Worm (Caenorhabditis elegans): ENCODE measurements around the gene W03F9.11.

DNA sequence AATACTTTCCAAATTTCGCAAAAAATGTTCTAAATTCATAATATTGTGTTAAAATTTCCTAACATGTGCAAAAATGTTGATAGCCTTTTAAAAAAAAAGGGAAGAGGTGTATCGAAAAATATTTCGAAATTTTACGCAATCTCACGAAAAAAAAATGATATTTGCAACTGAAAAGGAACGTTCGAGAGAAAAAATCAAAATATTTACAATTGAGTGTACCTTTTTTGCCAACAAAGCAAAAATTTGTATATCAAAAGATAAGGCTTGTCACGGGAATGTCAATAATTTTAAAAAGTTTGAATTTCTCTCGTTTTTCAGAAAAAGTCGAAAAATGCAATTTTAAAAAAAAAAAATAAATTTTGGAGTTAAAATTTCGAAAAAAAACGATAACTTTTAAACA, 17.6 kb downstream of the W03F9.11 start:
- no peak for TF ChIP-seq flt-1 (GFP tag; IDR thresholded peaks at IDR 0.05)
- TF ChIP-seq ztf-29 (GFP tag; IDR thresholded peaks at IDR 0.05): no peak
- TF ChIP-seq T22C8.4 (GFP tag; IDR thresholded peaks at IDR 0.05): no peak
- TF ChIP-seq ref-1 (GFP tag; conservative IDR thresholded peaks at IDR 0.05): no peak
- no peak for TF ChIP-seq cog-1 (tag; optimal IDR thresholded peaks at IDR 0.05)
- no peak for TF ChIP-seq ztf-23 (GFP tag; IDR thresholded peaks at IDR 0.05)
- no peak for TF ChIP-seq klf-2 (GFP tag; conservative IDR thresholded peaks at IDR 0.05)
- no peak for TF ChIP-seq med-1 (GFP tag; optimal IDR thresholded peaks at IDR 0.05; ENCODE audit: insufficient read depth)
